Worm (Caenorhabditis elegans): ENCODE results near the gene Y54G2A.7.

The Y54G2A.7 gene

ce11 chrIV:2851625-2852024 is 13.2 kb downstream of the Y54G2A.7 start:
- TF ChIP-seq ceh-82 (tag; optimal IDR thresholded peaks at IDR 0.05) (no peak), skn-1 (tag; optimal IDR thresholded peaks at IDR 0.05) (no peak), nhr-11 (tag; optimal IDR thresholded peaks at IDR 0.05) (no peak), nhr-23 (tag; optimal IDR thresholded peaks at IDR 0.05) (no peak), fos-1 (tag; optimal IDR thresholded peaks at IDR 0.05) (no peak), tbx-2 (tag; optimal IDR thresholded peaks at IDR 0.05) (no peak), lin-15B (tag; optimal IDR thresholded peaks at IDR 0.05) (no peak), nhr-77 (tag; optimal IDR thresholded peaks at IDR 0.05) (no peak), nhr-43 (tag; optimal IDR thresholded peaks at IDR 0.05; ENCODE audit: poor library complexity, severe bottlenecking) (no peak), R02D3.7 (tag; optimal IDR thresholded peaks at IDR 0.05) (no peak), mdl-1 (tag; optimal IDR thresholded peaks at IDR 0.05) (no peak), snpc-4 (tag; optimal IDR thresholded peaks at IDR 0.05) (no peak), hmg-11 (tag; optimal IDR thresholded peaks at IDR 0.05) (no peak), ceh-28 (tag; optimal IDR thresholded peaks at IDR 0.05) (no peak), nhr-12 (tag; optimal IDR thresholded peaks at IDR 0.05) (no peak), ztf-4 (tag; optimal IDR thresholded peaks at IDR 0.05) (no peak)

ce11 chrIV:2853164-2853563 is 14.8 kb downstream of the Y54G2A.7 start, which contains the start of gene Y54G2A.49:
TSS of gene Y54G2A.49 (minus strand) at chrIV:2853264.
- no peak for TF ChIP-seq mml-1 (tag; optimal IDR thresholded peaks at IDR 0.05)
- TF ChIP-seq unc-62 (GFP tag; optimal IDR thresholded peaks at IDR 0.05): no peak

- TF ChIP-seq nhr-12 (tag; optimal IDR thresholded peaks at IDR 0.05) (no peak), mml-1 (tag; optimal IDR thresholded peaks at IDR 0.05) (no peak), unc-39 (tag; optimal IDR thresholded peaks at IDR 0.05) (no peak), lin-39 (tag; optimal IDR thresholded peaks at IDR 0.05) (no peak), elt-2 (tag; optimal IDR thresholded peaks at IDR 0.05) (peak; percentile 83), tbx-2 (tag; optimal IDR thresholded peaks at IDR 0.05) (no peak), egl-5 (tag; optimal IDR thresholded peaks at IDR 0.05) (no peak), pqm-1 (tag; optimal IDR thresholded peaks at IDR 0.05) (peak; percentile 67), ama-1 (optimal IDR thresholded peaks at IDR 0.05) (no peak), egl-27 (tag; optimal IDR thresholded peaks at IDR 0.05) (no peak), fkh-10 (GFP tag; optimal IDR thresholded peaks at IDR 0.05) (no peak), eor-1 (tag; optimal IDR thresholded peaks at IDR 0.05) (no peak), zag-1 (tag; optimal IDR thresholded peaks at IDR 0.05) (no peak), nhr-25 (tag; optimal IDR thresholded peaks at IDR 0.05) (no peak), nhr-23 (tag; optimal IDR thresholded peaks at IDR 0.05) (no peak)
Observed at ce11 chrIV:2854161-2854560, 15.8 kb downstream of the Y54G2A.7 start.

DNA sequence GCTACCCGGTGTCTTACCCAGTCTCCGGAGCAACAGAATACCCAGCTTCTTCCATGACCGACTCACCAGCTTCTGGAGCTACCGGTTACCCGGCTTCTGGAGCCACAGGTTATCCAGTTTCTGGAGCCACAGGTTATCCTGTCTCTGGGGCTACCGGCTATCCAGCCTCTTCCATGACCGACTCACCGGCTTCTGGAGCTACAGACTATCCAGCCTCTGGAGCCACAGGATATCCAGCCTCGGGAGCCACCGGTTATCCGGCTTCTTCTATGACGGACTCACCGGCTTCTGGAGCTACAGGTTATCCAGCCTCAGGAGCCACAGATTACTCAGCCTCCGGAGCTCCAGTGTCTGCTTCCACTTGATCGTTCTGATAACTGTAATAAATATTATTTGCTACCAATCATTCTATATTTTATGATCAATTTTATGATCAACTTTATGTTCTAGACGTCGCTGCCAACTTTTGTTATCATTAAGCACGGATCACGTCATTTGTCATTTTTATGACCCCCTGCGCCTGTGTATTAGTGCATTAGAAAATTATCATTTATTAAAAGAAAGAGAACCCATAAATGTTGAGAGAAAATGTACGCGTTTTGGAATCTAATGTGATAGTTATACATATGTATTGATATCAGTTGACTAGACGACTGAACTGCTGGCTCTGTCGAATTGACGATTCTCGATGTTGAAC is 16.8 kb downstream of the Y54G2A.7 start:
- no peak for TF ChIP-seq fkh-2 (tag; optimal IDR thresholded peaks at IDR 0.05)
- TF ChIP-seq elt-2 (tag; optimal IDR thresholded peaks at IDR 0.05): peak; percentile 93
- no peak for TF ChIP-seq sea-2 (GFP tag; optimal IDR thresholded peaks at IDR 0.05)
- TF ChIP-seq egl-5 (tag; optimal IDR thresholded peaks at IDR 0.05): no peak
- TF ChIP-seq nhr-23 (tag; optimal IDR thresholded peaks at IDR 0.05): no peak
- TF ChIP-seq hmg-11 (tag; optimal IDR thresholded peaks at IDR 0.05): no peak
- peak; percentile 95 for TF ChIP-seq pqm-1 (tag; optimal IDR thresholded peaks at IDR 0.05)
- no peak for TF ChIP-seq ZK546.5 (tag; optimal IDR thresholded peaks at IDR 0.05)
- peak; percentile 12 for TF ChIP-seq jun-1 (tag; optimal IDR thresholded peaks at IDR 0.05)
- TF ChIP-seq pha-4 (tag; optimal IDR thresholded peaks at IDR 0.05): no peak
- TF ChIP-seq daf-12 (tag; optimal IDR thresholded peaks at IDR 0.05): no peak
- TF ChIP-seq fos-1 (tag; optimal IDR thresholded peaks at IDR 0.05): no peak
- no peak for TF ChIP-seq ceh-16 (tag; optimal IDR thresholded peaks at IDR 0.05)
- TF ChIP-seq nhr-25 (tag; optimal IDR thresholded peaks at IDR 0.05): no peak

DNA sequence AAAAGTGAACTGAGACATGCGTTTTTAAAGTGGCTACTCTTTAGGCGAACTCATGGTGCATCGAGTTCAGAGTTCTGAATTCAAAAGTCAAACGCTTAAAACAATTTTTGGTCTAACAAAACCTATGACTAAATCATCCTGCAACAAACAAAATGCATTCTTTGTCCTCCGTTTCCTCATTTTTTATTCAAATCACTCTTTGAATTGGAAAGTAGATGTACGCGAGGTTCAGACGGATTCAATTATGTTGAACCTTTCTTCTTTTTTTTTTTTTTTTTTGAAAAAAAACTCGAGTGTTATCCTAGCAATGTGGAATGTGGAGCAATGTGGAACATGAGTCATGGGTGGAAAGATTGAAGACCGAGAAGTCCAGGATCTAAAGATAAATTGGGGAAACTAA is 20.3 kb downstream of the Y54G2A.7 start:
- no peak for TF ChIP-seq fkh-2 (tag; optimal IDR thresholded peaks at IDR 0.05)
- TF ChIP-seq fkh-10 (GFP tag; optimal IDR thresholded peaks at IDR 0.05): peak; percentile 83

Measured in whole organism, L3 larva.